Worm (Caenorhabditis elegans) whole organism, late embryonic: ENCODE data around the gene F54H5.14.

Experiments used
- K09A11.1 ChIP-seq: sonication (generic microtip); optimal IDR thresholded peaks from 2 replicates; lab custom pipeline; 2017; ENCODE audit warnings: antibody characterized with exemption, mild to moderate bottlenecking, missing genetic modification characterization, missing compliant biosample characterization; ENCODE audit not compliant: insufficient read depth
- ceh-2 ChIP-seq: sonication (generic microtip); optimal IDR thresholded peaks from 2 replicates; lab custom pipeline; 2016; ENCODE audit warnings: missing genotype, missing genetic modification characterization, missing compliant biosample characterization
- ceh-31 ChIP-seq: sonication (generic microtip); optimal IDR thresholded peaks from 2 replicates; lab custom pipeline; 2016; ENCODE audit warnings: missing genetic modification characterization, missing compliant biosample characterization
- dmd-4 ChIP-seq: sonication (generic microtip); optimal IDR thresholded peaks from 2 replicates; lab custom pipeline; 2016; ENCODE audit warnings: borderline replicate concordance, missing genetic modification characterization, missing compliant biosample characterization
- nhr-11 ChIP-seq: fragments of 150-350 bp; optimal IDR thresholded peaks from 2 replicates; lab custom pipeline; 2014; ENCODE audit warnings: missing biosample characterization, missing genetic modification characterization
- rnt-1 ChIP-seq: sonication (generic microtip); optimal IDR thresholded peaks from 2 replicates; lab custom pipeline; 2016; ENCODE audit warnings: missing genetic modification characterization, missing compliant biosample characterization

- TF ChIP-seq dmd-4 (tag; lab: Kevin White, UChicago), result no peak
- TF ChIP-seq ceh-2 (tag; lab: Kevin White, UChicago), result no peak
- TF ChIP-seq nhr-11, result no peak
- TF ChIP-seq K09A11.1 (tag; lab: Kevin White, UChicago), result no peak
- no peak for TF ChIP-seq ceh-31 (tag; lab: Kevin White, UChicago)
- TF ChIP-seq rnt-1 (tag; lab: Kevin White, UChicago), result no peak
These were observed 23.8 kb upstream of the F54H5.14 start, which contains the start of gene oig-8 for ce11 chrII:6649026-6649425.
